Fruit fly (Drosophila melanogaster): Measurements from ENCODE around the gene CG16888.

The CG16888 gene

DNA sequence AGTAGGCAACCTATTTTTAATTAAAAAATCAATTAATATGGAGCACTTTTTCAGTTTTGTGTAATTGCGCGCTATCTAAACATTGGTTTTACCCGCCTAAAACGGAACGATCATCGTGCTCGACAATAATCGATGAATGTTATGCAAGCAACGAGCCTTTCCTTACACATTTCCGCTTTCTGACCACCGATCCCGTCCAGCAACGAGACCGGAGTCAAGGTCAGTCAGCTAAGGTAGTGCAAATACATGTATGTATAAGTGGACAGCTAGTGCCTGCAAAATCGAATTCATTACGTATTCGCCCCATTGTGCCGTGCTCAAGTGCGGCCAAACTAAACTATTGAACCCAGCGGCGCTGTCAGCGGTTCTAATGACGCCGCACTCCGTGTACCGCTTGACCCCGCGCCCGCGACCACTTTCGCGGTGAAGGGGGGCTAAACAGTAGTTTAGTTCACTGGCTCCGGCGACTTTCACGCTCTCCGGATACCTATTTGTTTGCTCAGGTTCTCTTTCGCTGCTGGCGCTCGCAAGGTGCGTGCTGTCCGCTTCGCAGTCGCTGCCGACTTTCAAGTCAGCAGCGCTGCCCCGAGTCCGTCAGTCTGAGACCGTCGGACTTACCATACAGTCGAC lies 9.9 kb downstream of the CG16888 start, which contains the start of gene CAH1 (continued):
- TF ChIP-seq Atf3 (GFP tag; optimal IDR thresholded peaks at IDR 0.05) = no peak
- TF ChIP-seq CG16813 (GFP tag; IDR thresholded peaks at IDR 0.05; ENCODE audit: partially characterized antibody) = no peak
- TF ChIP-seq CG7745 (tag; optimal IDR thresholded peaks at IDR 0.05) = no peak
- peak; percentile 23 for TF ChIP-seq lab (GFP tag; optimal IDR thresholded peaks at IDR 0.05)
- no peak for TF ChIP-seq jigr1 (GFP tag; IDR thresholded peaks at IDR 0.05)
- TF ChIP-seq hbn (GFP tag; IDR thresholded peaks at IDR 0.05; ENCODE audit: partially characterized antibody) = no peak
- no peak for TF ChIP-seq CG14667 (GFP tag; IDR thresholded peaks at IDR 0.05)
- TF ChIP-seq CG11695 (GFP tag; IDR thresholded peaks at IDR 0.05) = no peak
- no peak for TF ChIP-seq dmrt99B (tag; optimal IDR thresholded peaks at IDR 0.05)
- no peak for TF ChIP-seq CG4707 (GFP tag; optimal IDR thresholded peaks at IDR 0.05)
- TF ChIP-seq NC2α (GFP tag; optimal IDR thresholded peaks at IDR 0.05) = no peak
- no peak for TF ChIP-seq cas (GFP tag; IDR thresholded peaks at IDR 0.05)
- no peak for TF ChIP-seq CG18262 (tag; optimal IDR thresholded peaks at IDR 0.05)
- no peak for TF ChIP-seq CG11093 (GFP tag; IDR thresholded peaks at IDR 0.05)
- no peak for TF ChIP-seq Sry-β (GFP tag; optimal IDR thresholded peaks at IDR 0.05)
- no peak for TF ChIP-seq CG11456 (GFP tag; IDR thresholded peaks at IDR 0.05)
- no peak for TF ChIP-seq HHEX (GFP tag; optimal IDR thresholded peaks at IDR 0.05)
- no peak for TF ChIP-seq mam (GFP tag; optimal IDR thresholded peaks at IDR 0.05)
- no peak for TF ChIP-seq CG33213 (GFP tag; optimal IDR thresholded peaks at IDR 0.05)
- no peak for TF ChIP-seq CG5953 (GFP tag; IDR thresholded peaks at IDR 0.05)
- TF ChIP-seq CG1024 (GFP tag; IDR thresholded peaks at IDR 0.05) = no peak
- TF ChIP-seq knrl (GFP tag; IDR thresholded peaks at IDR 0.05; ENCODE audit: partially characterized antibody) = no peak
- no peak for TF ChIP-seq aop (GFP tag; IDR thresholded peaks at IDR 0.05)
- peak; percentile 47 for TF ChIP-seq sug (tag; optimal IDR thresholded peaks at IDR 0.05)
- TF ChIP-seq CG2199 (GFP tag; IDR thresholded peaks at IDR 0.05) = no peak
- no peak for TF ChIP-seq her (GFP tag; optimal IDR thresholded peaks at IDR 0.05)
- TF ChIP-seq croc (GFP tag; conservative IDR thresholded peaks at IDR 0.05) = no peak
- TF ChIP-seq salm (tag; optimal IDR thresholded peaks at IDR 0.05) = no peak
- TF ChIP-seq ATbp (GFP tag; optimal IDR thresholded peaks at IDR 0.05) = no peak
- no peak for TF ChIP-seq TFAM (GFP tag; optimal IDR thresholded peaks at IDR 0.05)
- TF ChIP-seq CoRest (tag; optimal IDR thresholded peaks at IDR 0.05) = no peak
- TF ChIP-seq E2f2 (GFP tag; IDR thresholded peaks at IDR 0.05) = no peak
- no peak for TF ChIP-seq Nf-YC (tag; optimal IDR thresholded peaks at IDR 0.05)
- no peak for TF ChIP-seq Ptx1 (GFP tag; IDR thresholded peaks at IDR 0.05)
- no peak for TF ChIP-seq pan (optimal IDR thresholded peaks at IDR 0.05)
- peak in 1 of 2 experiments; percentile 40 for TF ChIP-seq pan (GFP tag; optimal IDR thresholded peaks at IDR 0.05 in 1 of 2, IDR thresholded peaks at IDR 0.05 in 1 of 2)
- no peak for TF ChIP-seq CG5245 (GFP tag; optimal IDR thresholded peaks at IDR 0.05)
- no peak for TF ChIP-seq luna (GFP tag; optimal IDR thresholded peaks at IDR 0.05)
- TF ChIP-seq Spps (tag; optimal IDR thresholded peaks at IDR 0.05) = no peak
- no peak for TF ChIP-seq da (GFP tag; optimal IDR thresholded peaks at IDR 0.05)
- no peak for TF ChIP-seq CTCF (GFP tag; optimal IDR thresholded peaks at IDR 0.05)
- TF ChIP-seq ttk (GFP tag; IDR thresholded peaks at IDR 0.05) = no peak
- TF ChIP-seq crp (GFP tag; optimal IDR thresholded peaks at IDR 0.05) = no peak

Measured in whole organism, embryonic.